Worm (Caenorhabditis elegans): Measurements from ENCODE around the gene ZK622.5.

The ZK622.5 gene

ce11 chrII:5337495-5337840, 48.2 kb downstream of the ZK622.5 start:
- TF ChIP-seq him-1 (tag; optimal IDR thresholded peaks at IDR 0.05) (no peak), W03F9.2 (tag; optimal IDR thresholded peaks at IDR 0.05) (no peak), dao-5 (tag; optimal IDR thresholded peaks at IDR 0.05) (no peak)

ce11 chrII:5338301-5338700, 49.1 kb downstream of the ZK622.5 start:
- TF ChIP-seq him-1 (tag; optimal IDR thresholded peaks at IDR 0.05) (no peak), dao-5 (tag; optimal IDR thresholded peaks at IDR 0.05) (no peak), W03F9.2 (tag; optimal IDR thresholded peaks at IDR 0.05) (no peak)

- TF ChIP-seq him-1 (tag; optimal IDR thresholded peaks at IDR 0.05) (no peak), dao-5 (tag; optimal IDR thresholded peaks at IDR 0.05) (no peak), W03F9.2 (tag; optimal IDR thresholded peaks at IDR 0.05) (no peak)
Measured at ce11 chrII:5339547-5339946, 50.3 kb downstream of the ZK622.5 start.
